Fruit fly (Drosophila melanogaster): ENCODE measurements around the gene CG15293.
A peak's percentile ranks its signal among the peaks of the same experiment; 100 is the strongest.

The CG15293 gene

DNA sequence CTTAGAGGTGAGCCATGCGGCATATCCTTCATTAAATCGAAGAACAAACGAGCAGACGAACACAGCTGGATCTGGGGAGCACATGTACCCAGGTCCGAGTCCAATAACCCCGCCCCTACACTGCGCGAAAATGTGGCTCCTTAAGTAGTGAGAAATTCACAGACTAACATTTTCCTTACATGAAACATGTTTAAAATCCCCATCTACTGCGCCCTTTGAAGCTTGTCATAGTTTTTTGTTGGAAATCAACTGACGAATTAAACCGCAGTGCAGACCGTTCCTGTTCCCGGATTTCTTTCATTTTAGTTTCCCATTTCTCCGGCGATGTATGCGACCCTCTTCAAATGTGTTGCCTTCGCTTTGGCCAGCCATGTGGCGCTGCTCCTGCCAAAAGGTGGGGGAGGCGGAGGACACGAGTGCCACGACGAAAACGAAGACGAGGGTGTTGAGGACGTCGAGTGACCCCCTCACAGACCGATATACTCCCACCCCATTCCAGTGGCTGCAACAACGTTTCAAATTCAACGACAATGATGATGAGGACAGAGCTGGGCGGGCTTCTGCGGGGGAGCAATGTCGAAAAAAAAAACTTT lies 13.6 kb upstream of the CG15293 start (continued):
- peak in 1 of 2 experiments; percentile 45 for TF ChIP-seq Hr51 (GFP tag; optimal IDR thresholded peaks at IDR 0.05)
- TF ChIP-seq CG6689 (GFP tag; IDR thresholded peaks at IDR 0.05) = peak; percentile 67
- TF ChIP-seq ara (GFP tag; IDR thresholded peaks at IDR 0.05) = peak; percentile 45; the same call in 1 of the 2 replicates
- TF ChIP-seq CG9437 (GFP tag; optimal IDR thresholded peaks at IDR 0.05) = no peak
- peak; percentile 45; the same call in 1 of the 2 replicates for TF ChIP-seq wor (GFP tag; IDR thresholded peaks at IDR 0.05)
- TF ChIP-seq CG2678 (tag; optimal IDR thresholded peaks at IDR 0.05) = peak; percentile 84
- peak; percentile 63 for TF ChIP-seq esg (GFP tag; conservative IDR thresholded peaks at IDR 0.05)
- TF ChIP-seq tna (GFP tag; IDR thresholded peaks at IDR 0.05; ENCODE audit: partially characterized antibody) = no peak
- no peak for TF ChIP-seq CG3163 (GFP tag; optimal IDR thresholded peaks at IDR 0.05)
- TF ChIP-seq lmd (GFP tag; IDR thresholded peaks at IDR 0.05) = peak; percentile 68
- no peak for TF ChIP-seq CG10431 (GFP tag; optimal IDR thresholded peaks at IDR 0.05)
- no peak for TF ChIP-seq cato (GFP tag; optimal IDR thresholded peaks at IDR 0.05; ENCODE audit: borderline replicate concordance)
- peak; percentile 75 for TF ChIP-seq Meics (GFP tag; optimal IDR thresholded peaks at IDR 0.05)
- TF ChIP-seq CG13775 (GFP tag; optimal IDR thresholded peaks at IDR 0.05) = no peak
- TF ChIP-seq CTCF (GFP tag; optimal IDR thresholded peaks at IDR 0.05) = peak; percentile 15
- peak; percentile 14 for TF ChIP-seq Abd-B (GFP tag; optimal IDR thresholded peaks at IDR 0.05)
- no peak for TF ChIP-seq Sry-β (GFP tag; optimal IDR thresholded peaks at IDR 0.05)
- TF ChIP-seq Sox100B (GFP tag; optimal IDR thresholded peaks at IDR 0.05) = peak; percentile 59
- TF ChIP-seq jigr1 (GFP tag; IDR thresholded peaks at IDR 0.05) = 0 out of 3 replicates have a peak, but pooled peaks have one; percentile 22
- TF ChIP-seq zfh1 (GFP tag; IDR thresholded peaks at IDR 0.05) = peak; percentile 73
- TF ChIP-seq GATAe (GFP tag; conservative IDR thresholded peaks at IDR 0.05) = 0 out of 2 replicates have a peak, but pooled peaks have one; percentile 14
- peak; percentile 56 for TF ChIP-seq BtbVII (GFP tag; optimal IDR thresholded peaks at IDR 0.05)
- no peak for TF ChIP-seq bigmax (GFP tag; optimal IDR thresholded peaks at IDR 0.05)
- peak; percentile 56 for TF ChIP-seq CG17802 (tag; optimal IDR thresholded peaks at IDR 0.05)
- TF ChIP-seq ewg (GFP tag; optimal IDR thresholded peaks at IDR 0.05) = peak; percentile 42
- peak; percentile 65 for TF ChIP-seq CG13424 (tag; optimal IDR thresholded peaks at IDR 0.05)
- TF ChIP-seq odd (GFP tag; optimal IDR thresholded peaks at IDR 0.05) = no peak
- TF ChIP-seq Hr3 (GFP tag; optimal IDR thresholded peaks at IDR 0.05) = peak; percentile 31
- TF ChIP-seq Atf3 (GFP tag; optimal IDR thresholded peaks at IDR 0.05) = no peak
- no peak for TF ChIP-seq grn (GFP tag; optimal IDR thresholded peaks at IDR 0.05)
- peak; percentile 32; the same call in 1 of the 2 replicates for TF ChIP-seq CG31224 (GFP tag; IDR thresholded peaks at IDR 0.05)
- no peak for TF ChIP-seq CG11560 (tag; IDR thresholded peaks at IDR 0.05)
- TF ChIP-seq CG16813 (GFP tag; IDR thresholded peaks at IDR 0.05; ENCODE audit: partially characterized antibody) = no peak
- no peak for TF ChIP-seq CG7963 (GFP tag; IDR thresholded peaks at IDR 0.05; ENCODE audit: partially characterized antibody)
- TF ChIP-seq Gug (GFP tag; IDR thresholded peaks at IDR 0.05) = peak; percentile 74; the same call in 3 of the 4 replicates
- peak; percentile 64 for TF ChIP-seq fd64A (GFP tag; optimal IDR thresholded peaks at IDR 0.05)
- TF ChIP-seq CG10654 (GFP tag; optimal IDR thresholded peaks at IDR 0.05) = peak; percentile 59
- TF ChIP-seq grau (tag; optimal IDR thresholded peaks at IDR 0.05) = peak; percentile 50
- TF ChIP-seq CG18619 (GFP tag; optimal IDR thresholded peaks at IDR 0.05) = no peak
- no peak for TF ChIP-seq YL-1 (GFP tag; optimal IDR thresholded peaks at IDR 0.05)
- no peak for TF ChIP-seq HLH4C (GFP tag; IDR thresholded peaks at IDR 0.05; ENCODE audit: partially characterized antibody)
- no peak for TF ChIP-seq cas (GFP tag; IDR thresholded peaks at IDR 0.05)
- peak; percentile 73 for TF ChIP-seq Ptx1 (GFP tag; IDR thresholded peaks at IDR 0.05)
- TF ChIP-seq lab (GFP tag; optimal IDR thresholded peaks at IDR 0.05) = peak; percentile 88
- no peak for TF ChIP-seq wek (GFP tag; optimal IDR thresholded peaks at IDR 0.05)
- no peak for TF ChIP-seq corto (GFP tag; optimal IDR thresholded peaks at IDR 0.05)
- peak; percentile 40 for TF ChIP-seq CG9215 (GFP tag; IDR thresholded peaks at IDR 0.05)
- TF ChIP-seq CG7839 (tag; optimal IDR thresholded peaks at IDR 0.05) = peak; percentile 69
- peak; percentile 38; the same call in 1 of the 2 replicates for TF ChIP-seq stc (GFP tag; IDR thresholded peaks at IDR 0.05)
- peak; percentile 71; the same call in 2 of the 3 replicates for TF ChIP-seq Dbx (GFP tag; IDR thresholded peaks at IDR 0.05)
